Worm (Caenorhabditis elegans) whole organism, L1 larva: ENCODE measurements around the gene F54C8.1.

ENCODE experiments used
- egl-27 ChIP-seq, 2 experiments: fragments of 150-350 bp in 1 of 2; sonication (generic microtip); optimal IDR thresholded peaks; 3 replicates each; lab custom pipeline; 2017 to 2018; ENCODE audit warnings: missing biosample characterization in 2 of 2, missing genetic modification characterization in 2 of 2, missing genetic modification reagents in 2 of 2
- fos-1 ChIP-seq: fragments of 150-350 bp; optimal IDR thresholded peaks from 2 replicates; lab custom pipeline; 2014; ENCODE audit warnings: missing biosample characterization, missing genetic modification characterization
- mdl-1 ChIP-seq, 2 experiments: fragments of 150-350 bp; optimal IDR thresholded peaks; 2 replicates each; lab custom pipeline; 2014 to 2017; ENCODE audit warnings: missing biosample characterization in 2 of 2, missing genetic modification characterization in 2 of 2, inconsistent platforms in 1 of 2
- nhr-12 ChIP-seq: sonication (generic microtip); optimal IDR thresholded peaks from 2 replicates; lab custom pipeline; 2017; ENCODE audit warnings: missing biosample characterization, missing genetic modification characterization
- nhr-47 ChIP-seq: sonication (generic microtip); optimal IDR thresholded peaks from 2 replicates; lab custom pipeline; 2016; ENCODE audit warnings: mild to moderate bottlenecking, missing genetic modification characterization, moderate library complexity, missing compliant biosample characterization
- pag-3 ChIP-seq: sonication (generic microtip); optimal IDR thresholded peaks from 2 replicates; lab custom pipeline; 2017; ENCODE audit warnings: missing genetic modification characterization, mild to moderate bottlenecking, missing compliant biosample characterization, antibody characterized with exemption, borderline replicate concordance; ENCODE audit not compliant: insufficient read depth
- pqm-1 ChIP-seq: sonication (generic microtip); optimal IDR thresholded peaks from 3 replicates; lab custom pipeline; 2017; ENCODE audit warnings: missing biosample characterization, missing genetic modification characterization
- sox-4 ChIP-seq: sonication (generic microtip); optimal IDR thresholded peaks from 2 replicates; lab custom pipeline; 2016; ENCODE audit warnings: missing genetic modification characterization, missing compliant biosample characterization
- tbx-2 ChIP-seq: sonication (generic microtip); optimal IDR thresholded peaks from 2 replicates; lab custom pipeline; 2016; ENCODE audit warnings: missing genetic modification characterization, missing compliant biosample characterization

- TF ChIP-seq pqm-1 (no peak), mdl-1 (tag; optimal IDR thresholded peaks at IDR 0.05; lab: Kevin White, UChicago) (peak in 1 of 2 experiments; percentile 3), egl-27 (tag; optimal IDR thresholded peaks at IDR 0.05; lab: Kevin White, UChicago) (no peak), nhr-47 (tag; lab: Kevin White, UChicago) (peak; percentile 78), pag-3 (tag; lab: Kevin White, UChicago) (no peak), nhr-12 (tag; lab: Kevin White, UChicago) (no peak), tbx-2 (peak; percentile 60), sox-4 (tag; lab: Kevin White, UChicago) (peak; percentile 26), fos-1 (tag; lab: Kevin White, UChicago) (peak; percentile 1)
These were observed 27.6 kb downstream of the F54C8.1 start, which contains the start of gene baf-1 for ce11 chrIII:9467095-9467494.
